Worm (Caenorhabditis elegans) whole organism, L3 larva: Measurements from ENCODE around the gene F41E6.15.
A peak's percentile ranks its signal among the peaks of the same experiment; 100 is the strongest.

Experiments used
- egl-27 ChIP-seq: sonication (generic microtip); optimal IDR thresholded peaks from 4 replicates; lab custom pipeline; 2017; ENCODE audit warnings: missing biosample characterization, missing genetic modification reagents, missing genetic modification characterization
- nhr-11 ChIP-seq: fragments of 150-350 bp; optimal IDR thresholded peaks from 2 replicates; lab custom pipeline; 2014; ENCODE audit warnings: missing biosample characterization, missing genetic modification characterization
- nhr-76 ChIP-seq: fragments of 150-350 bp; sonication (generic microtip); optimal IDR thresholded peaks from 5 replicates; lab custom pipeline; 2014; ENCODE audit warnings: missing biosample characterization, missing genetic modification characterization
- pha-4 ChIP-seq: fragments of 150-350 bp; optimal IDR thresholded peaks from 2 replicates; lab custom pipeline; 2014; ENCODE audit warnings: missing biosample characterization, missing genetic modification reagents, missing genetic modification characterization
- pqm-1 ChIP-seq: fragments of 150-350 bp; optimal IDR thresholded peaks from 2 replicates; lab custom pipeline; 2017; ENCODE audit warnings: missing biosample characterization, missing genetic modification characterization, inconsistent platforms
- unc-62 ChIP-seq: fragments of 150-350 bp; sonication (generic microtip); optimal IDR thresholded peaks from 4 replicates; lab custom pipeline; 2014; ENCODE audit warnings: missing biosample characterization, missing genetic modification reagents, missing genetic modification characterization

DNA sequence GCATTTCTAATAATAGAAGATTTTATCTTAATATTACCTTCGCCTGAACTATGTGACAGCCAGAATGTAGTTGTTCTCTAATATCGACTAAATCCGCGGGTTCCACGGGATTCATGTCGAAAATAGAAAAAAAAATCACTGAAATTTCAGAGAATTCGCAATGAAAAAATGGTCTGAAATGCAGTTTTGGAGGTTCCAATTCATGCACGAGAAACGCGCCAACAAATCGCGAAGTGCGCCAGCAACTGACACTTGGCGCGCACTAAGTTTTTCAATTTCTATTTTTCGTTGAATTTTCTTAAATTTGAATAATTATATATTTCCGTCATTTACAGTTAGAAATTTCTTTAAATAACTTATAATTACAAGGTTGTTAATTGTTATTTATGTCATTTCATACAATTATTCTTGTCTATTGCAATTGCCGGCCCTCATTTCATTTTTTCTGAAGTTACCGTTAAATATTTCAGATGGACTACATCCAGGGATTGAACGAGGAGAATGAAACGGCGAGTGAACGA lies 32.6 kb downstream of the F41E6.15 start, which contains the start of the genes F25G6.9 and symk-1:
- TF ChIP-seq nhr-11 (no peak), unc-62 (GFP tag; lab: Kevin White, UChicago) (no peak), pha-4 (no peak), pqm-1 (tag; lab: Kevin White, UChicago) (peak; percentile 26), egl-27 (tag; lab: Kevin White, UChicago) (no peak), nhr-76 (tag; lab: Kevin White, UChicago) (no peak)
